Worm (Caenorhabditis elegans): Measurements from ENCODE around the gene twk-16.

ce11 chrX:3106137-3106536 is 25.2 kb downstream of the twk-16 start, which contains the start of gene K10B3.5:
- peak; percentile 13 for TF ChIP-seq pha-4 (tag; optimal IDR thresholded peaks at IDR 0.05)
- TF ChIP-seq nhr-237 (tag; optimal IDR thresholded peaks at IDR 0.05), result no peak
- peak; percentile 66 for TF ChIP-seq lsy-2 (tag; optimal IDR thresholded peaks at IDR 0.05)
- no peak for TF ChIP-seq nhr-12 (tag; optimal IDR thresholded peaks at IDR 0.05)
- TF ChIP-seq nhr-76 (tag; optimal IDR thresholded peaks at IDR 0.05), result no peak
- TF ChIP-seq bed-3 (GFP tag; optimal IDR thresholded peaks at IDR 0.05), result no peak
- no peak for TF ChIP-seq ztf-11 (tag; optimal IDR thresholded peaks at IDR 0.05)
- TF ChIP-seq unc-39 (tag; optimal IDR thresholded peaks at IDR 0.05), result no peak

Measured in whole organism, mixed stage, embryonic.